Worm (Caenorhabditis elegans): ENCODE results near the gene ile-2.

The ile-2 gene

ce11 chrX:725868-726267, 42.5 kb upstream of the ile-2 start, which contains the start of gene sli-1:
sli-1 (minus strand) TSS chrX:725968.
- TF ChIP-seq sma-3 (GFP tag; optimal IDR thresholded peaks at IDR 0.05) = no peak
- no peak for TF ChIP-seq ama-1 (optimal IDR thresholded peaks at IDR 0.05)
- no peak for TF ChIP-seq sem-4 (tag; optimal IDR thresholded peaks at IDR 0.05)
- no peak for TF ChIP-seq zag-1 (tag; optimal IDR thresholded peaks at IDR 0.05)
- no peak for TF ChIP-seq ZK546.5 (tag; optimal IDR thresholded peaks at IDR 0.05)
- no peak for TF ChIP-seq mab-5 (tag; optimal IDR thresholded peaks at IDR 0.05)
- no peak for TF ChIP-seq mbf-1 (tag; optimal IDR thresholded peaks at IDR 0.05)
- TF ChIP-seq nhr-25 (tag; optimal IDR thresholded peaks at IDR 0.05) = no peak
- no peak for TF ChIP-seq dmd-4 (tag; optimal IDR thresholded peaks at IDR 0.05)

- no peak for TF ChIP-seq ama-1 (optimal IDR thresholded peaks at IDR 0.05)
- TF ChIP-seq nhr-25 (tag; optimal IDR thresholded peaks at IDR 0.05) = no peak
- no peak for TF ChIP-seq lsy-2 (tag; optimal IDR thresholded peaks at IDR 0.05)
- TF ChIP-seq fos-1 (tag; optimal IDR thresholded peaks at IDR 0.05) = peak; percentile 47
- TF ChIP-seq blmp-1 (tag; optimal IDR thresholded peaks at IDR 0.05; ENCODE audit: insufficient read depth) = no peak
- TF ChIP-seq C34F6.9 (tag; optimal IDR thresholded peaks at IDR 0.05) = peak; percentile 4
- TF ChIP-seq crh-2 (tag; optimal IDR thresholded peaks at IDR 0.05) = peak; percentile 2
Measured at ce11 chrX:726295-726694, 42.1 kb upstream of the ile-2 start.

- peak; percentile 17 for TF ChIP-seq mab-5 (tag; optimal IDR thresholded peaks at IDR 0.05)
- no peak for TF ChIP-seq elt-1 (tag; optimal IDR thresholded peaks at IDR 0.05)
- TF ChIP-seq lsy-2 (tag; optimal IDR thresholded peaks at IDR 0.05) = peak; percentile 41 to 62
- peak; percentile 75 for TF ChIP-seq crh-2 (tag; optimal IDR thresholded peaks at IDR 0.05)
- no peak for TF ChIP-seq elt-3 (tag; optimal IDR thresholded peaks at IDR 0.05)
- no peak for TF ChIP-seq nhr-11 (tag; optimal IDR thresholded peaks at IDR 0.05)
- peak; percentile 40 for TF ChIP-seq lin-13 (GFP tag; optimal IDR thresholded peaks at IDR 0.05)
- peak; percentile 57 for TF ChIP-seq sma-9 (GFP tag; optimal IDR thresholded peaks at IDR 0.05)
- TF ChIP-seq sma-9 (tag; optimal IDR thresholded peaks at IDR 0.05) = no peak
- no peak for TF ChIP-seq lin-39 (tag; optimal IDR thresholded peaks at IDR 0.05)
- peak; percentile 67 for TF ChIP-seq nhr-129 (tag; optimal IDR thresholded peaks at IDR 0.05)
- TF ChIP-seq alr-1 (tag; optimal IDR thresholded peaks at IDR 0.05) = no peak
- TF ChIP-seq F13H6.1 (tag; optimal IDR thresholded peaks at IDR 0.05) = peak; percentile 71
- no peak for TF ChIP-seq snpc-4 (tag; optimal IDR thresholded peaks at IDR 0.05)
- TF ChIP-seq ztf-4 (tag; optimal IDR thresholded peaks at IDR 0.05) = peak; percentile 19
- TF ChIP-seq nhr-77 (tag; optimal IDR thresholded peaks at IDR 0.05) = no peak
- peak; percentile 55 for TF ChIP-seq ceh-16 (tag; optimal IDR thresholded peaks at IDR 0.05)
- no peak for TF ChIP-seq unc-39 (tag; optimal IDR thresholded peaks at IDR 0.05)
- TF ChIP-seq Y55F3AM.14 (GFP tag; optimal IDR thresholded peaks at IDR 0.05) = no peak
- TF ChIP-seq ZK546.5 (tag; optimal IDR thresholded peaks at IDR 0.05) = no peak
- no peak for TF ChIP-seq aly-2 (tag; optimal IDR thresholded peaks at IDR 0.05)
- no peak for TF ChIP-seq skn-1 (tag; optimal IDR thresholded peaks at IDR 0.05)
- no peak for TF ChIP-seq nhr-237 (tag; optimal IDR thresholded peaks at IDR 0.05)
- peak; percentile 78 for TF ChIP-seq nhr-25 (tag; optimal IDR thresholded peaks at IDR 0.05)
- no peak for TF ChIP-seq nhr-10 (tag; optimal IDR thresholded peaks at IDR 0.05)
- TF ChIP-seq nhr-6 (tag; optimal IDR thresholded peaks at IDR 0.05) = peak; percentile 31
- TF ChIP-seq ztf-11 (tag; optimal IDR thresholded peaks at IDR 0.05) = no peak
- peak; percentile 67 for TF ChIP-seq C34F6.9 (tag; optimal IDR thresholded peaks at IDR 0.05)
- TF ChIP-seq egl-27 (tag; optimal IDR thresholded peaks at IDR 0.05) = peak; percentile 27
- TF ChIP-seq sem-4 (tag; optimal IDR thresholded peaks at IDR 0.05) = peak; percentile 74
- peak; percentile 99 for TF ChIP-seq fos-1 (tag; optimal IDR thresholded peaks at IDR 0.05)
- TF ChIP-seq nhr-21 (tag; optimal IDR thresholded peaks at IDR 0.05) = peak; percentile 47
- TF ChIP-seq gmeb-1 (tag; optimal IDR thresholded peaks at IDR 0.05) = peak; percentile 56
- no peak for TF ChIP-seq unc-62 (GFP tag; optimal IDR thresholded peaks at IDR 0.05)
- no peak for TF ChIP-seq nhr-23 (tag; optimal IDR thresholded peaks at IDR 0.05)
- no peak for TF ChIP-seq mbf-1 (tag; optimal IDR thresholded peaks at IDR 0.05)
- no peak for TF ChIP-seq nhr-12 (tag; optimal IDR thresholded peaks at IDR 0.05)
- peak; percentile 76 for TF ChIP-seq sma-3 (GFP tag; optimal IDR thresholded peaks at IDR 0.05)
- TF ChIP-seq dmd-4 (tag; optimal IDR thresholded peaks at IDR 0.05) = no peak
- TF ChIP-seq ztf-1 (GFP tag; conservative IDR thresholded peaks at IDR 0.05) = no peak
- peak; percentile 33 for TF ChIP-seq unc-55 (GFP tag; optimal IDR thresholded peaks at IDR 0.05)
- peak; percentile 22 for TF ChIP-seq lin-11 (tag; optimal IDR thresholded peaks at IDR 0.05)
- TF ChIP-seq mdl-1 (tag; optimal IDR thresholded peaks at IDR 0.05) = peak; percentile 8 to 35
- TF ChIP-seq ceh-82 (tag; optimal IDR thresholded peaks at IDR 0.05) = no peak
Measured at ce11 chrX:727737-728136, 40.7 kb upstream of the ile-2 start.
